Worm (Caenorhabditis elegans): ENCODE data around the gene slrp-1.

slrp-1 gene

ce11 chrV:13556746-13557145, 8.9 kb upstream of the slrp-1 start, which contains the start of gene cav-2 (continued):
- peak; percentile 31 for TF ChIP-seq skn-1 (tag; optimal IDR thresholded peaks at IDR 0.05)
- no peak for TF ChIP-seq nhr-67 (tag; optimal IDR thresholded peaks at IDR 0.05)
- peak; percentile 52 for TF ChIP-seq hmg-11 (tag; optimal IDR thresholded peaks at IDR 0.05)
- TF ChIP-seq mml-1 (tag; optimal IDR thresholded peaks at IDR 0.05): no peak

DNA sequence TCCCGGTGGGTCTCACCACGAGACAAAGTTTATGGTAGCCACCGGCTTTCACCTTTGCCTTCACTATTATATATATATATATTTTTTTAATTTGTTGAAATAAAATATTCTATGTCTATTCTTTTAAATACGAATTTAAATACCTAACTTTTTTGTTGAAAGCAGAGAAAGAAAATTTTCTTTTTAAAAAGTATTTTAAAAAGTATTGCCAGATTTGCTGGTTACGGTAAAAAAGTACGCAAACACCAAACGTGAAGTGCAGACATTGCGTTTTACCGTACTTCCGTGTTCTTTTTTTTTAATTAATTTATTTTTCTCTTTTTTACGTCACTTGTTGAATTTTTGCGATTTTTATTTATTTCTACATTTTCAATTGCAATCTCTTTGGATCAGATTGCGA, 5.7 kb upstream of the slrp-1 start, which contains the start of gene C56A3.8:
C56A3.8 (plus strand) TSS at position 301 of the 400 bp plus-strand sequence.
- TF ChIP-seq nhr-28 (tag; optimal IDR thresholded peaks at IDR 0.05): no peak
- TF ChIP-seq daf-12 (tag; optimal IDR thresholded peaks at IDR 0.05): no peak
- TF ChIP-seq ceh-9 (tag; optimal IDR thresholded peaks at IDR 0.05): no peak
- no peak for TF ChIP-seq elt-1 (tag; optimal IDR thresholded peaks at IDR 0.05)
- no peak for TF ChIP-seq mdl-1 (tag; optimal IDR thresholded peaks at IDR 0.05)
- no peak for TF ChIP-seq nhr-12 (tag; optimal IDR thresholded peaks at IDR 0.05)
- no peak for TF ChIP-seq snpc-4 (tag; optimal IDR thresholded peaks at IDR 0.05)
- no peak for TF ChIP-seq pqm-1 (tag; optimal IDR thresholded peaks at IDR 0.05)

DNA sequence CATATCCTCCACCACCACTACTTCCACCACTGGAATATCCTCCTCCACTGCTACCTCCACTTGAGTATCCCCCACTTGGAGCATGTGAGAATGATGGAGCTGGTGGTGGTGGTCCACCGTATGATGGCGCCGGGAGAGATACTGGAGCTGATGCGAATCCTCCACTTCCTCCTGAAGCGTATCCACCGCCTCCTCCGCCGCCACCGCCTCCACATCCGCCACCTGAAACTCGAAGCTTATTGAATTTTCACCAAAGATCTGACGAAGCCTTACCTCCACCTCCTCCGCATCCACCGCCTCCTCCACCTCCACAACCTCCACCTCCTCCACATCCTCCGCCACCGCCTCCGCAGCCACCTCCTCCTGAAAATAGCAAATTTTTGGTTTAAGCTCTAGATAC, 2.9 kb upstream of the slrp-1 start:
- TF ChIP-seq R02D3.7 (tag; optimal IDR thresholded peaks at IDR 0.05) (no peak), fos-1 (tag; optimal IDR thresholded peaks at IDR 0.05) (no peak), nfya-1 (tag; optimal IDR thresholded peaks at IDR 0.05; ENCODE audit: insufficient read depth) (no peak), unc-62 (GFP tag; optimal IDR thresholded peaks at IDR 0.05) (no peak), tbx-2 (tag; optimal IDR thresholded peaks at IDR 0.05) (no peak)

- TF ChIP-seq ztf-11 (tag; optimal IDR thresholded peaks at IDR 0.05) (no peak), ama-1 (optimal IDR thresholded peaks at IDR 0.05) (no peak)
Observed at ce11 chrV:13563841-13564240, 1.8 kb upstream of the slrp-1 start, which contains the start of gene grl-17. Gene grl-17 (minus strand): TSS chrV:13563941.

ce11 chrV:13565197-13565596, 466 bp upstream of the slrp-1 start:
- TF ChIP-seq eor-1 (tag; optimal IDR thresholded peaks at IDR 0.05) (no peak), jun-1 (tag; optimal IDR thresholded peaks at IDR 0.05) (peak; percentile 68), ama-1 (optimal IDR thresholded peaks at IDR 0.05) (peak; percentile 70), aly-2 (tag; optimal IDR thresholded peaks at IDR 0.05) (no peak), ztf-4 (tag; optimal IDR thresholded peaks at IDR 0.05) (peak; percentile 0), R02D3.7 (tag; optimal IDR thresholded peaks at IDR 0.05) (peak; percentile 56), elt-3 (tag; optimal IDR thresholded peaks at IDR 0.05) (peak in 1 of 3 experiments; percentile 70), ceh-16 (tag; optimal IDR thresholded peaks at IDR 0.05) (no peak), hmg-11 (tag; optimal IDR thresholded peaks at IDR 0.05) (peak; percentile 76), sea-2 (GFP tag; optimal IDR thresholded peaks at IDR 0.05) (no peak), nhr-77 (tag; optimal IDR thresholded peaks at IDR 0.05) (no peak), egl-27 (tag; optimal IDR thresholded peaks at IDR 0.05) (peak; percentile 28), nfya-1 (tag; optimal IDR thresholded peaks at IDR 0.05; ENCODE audit: insufficient read depth) (peak; percentile 92), nhr-23 (tag; optimal IDR thresholded peaks at IDR 0.05) (peak; percentile 93), fos-1 (tag; optimal IDR thresholded peaks at IDR 0.05) (no peak), unc-62 (GFP tag; optimal IDR thresholded peaks at IDR 0.05) (peak; percentile 38), tbx-2 (tag; optimal IDR thresholded peaks at IDR 0.05) (peak; percentile 41), nhr-25 (tag; optimal IDR thresholded peaks at IDR 0.05) (peak; percentile 95), ZK546.5 (tag; optimal IDR thresholded peaks at IDR 0.05) (no peak), nhr-12 (tag; optimal IDR thresholded peaks at IDR 0.05) (no peak), nhr-28 (tag; optimal IDR thresholded peaks at IDR 0.05) (no peak), fkh-10 (GFP tag; optimal IDR thresholded peaks at IDR 0.05) (no peak), nhr-11 (tag; optimal IDR thresholded peaks at IDR 0.05) (peak; percentile 30), nhr-237 (tag; optimal IDR thresholded peaks at IDR 0.05) (no peak), ceh-9 (tag; optimal IDR thresholded peaks at IDR 0.05) (no peak), elt-2 (tag; optimal IDR thresholded peaks at IDR 0.05) (peak; percentile 94), mdl-1 (tag; optimal IDR thresholded peaks at IDR 0.05) (peak; percentile 39), elt-1 (tag; optimal IDR thresholded peaks at IDR 0.05) (no peak), pqm-1 (tag; optimal IDR thresholded peaks at IDR 0.05) (peak; percentile 92), mml-1 (tag; optimal IDR thresholded peaks at IDR 0.05) (no peak), skn-1 (tag; optimal IDR thresholded peaks at IDR 0.05) (peak; percentile 11), zag-1 (tag; optimal IDR thresholded peaks at IDR 0.05) (no peak), ceh-82 (tag; optimal IDR thresholded peaks at IDR 0.05) (no peak), pha-4 (tag; optimal IDR thresholded peaks at IDR 0.05) (peak; percentile 93), nhr-67 (tag; optimal IDR thresholded peaks at IDR 0.05) (no peak), snpc-4 (tag; optimal IDR thresholded peaks at IDR 0.05) (peak; percentile 88), egl-5 (tag; optimal IDR thresholded peaks at IDR 0.05) (peak; percentile 57), daf-12 (tag; optimal IDR thresholded peaks at IDR 0.05) (no peak), nhr-76 (tag; optimal IDR thresholded peaks at IDR 0.05) (peak; percentile 90), lin-39 (tag; optimal IDR thresholded peaks at IDR 0.05) (peak; percentile 90), nhr-43 (tag; optimal IDR thresholded peaks at IDR 0.05; ENCODE audit: poor library complexity, severe bottlenecking) (peak; percentile 92), ceh-28 (tag; optimal IDR thresholded peaks at IDR 0.05) (peak; percentile 75)

Data from whole organism, L3 larva.